Fruit fly (Drosophila melanogaster): Measurements from ENCODE around the gene Srrm1.

Gene Srrm1

DNA sequence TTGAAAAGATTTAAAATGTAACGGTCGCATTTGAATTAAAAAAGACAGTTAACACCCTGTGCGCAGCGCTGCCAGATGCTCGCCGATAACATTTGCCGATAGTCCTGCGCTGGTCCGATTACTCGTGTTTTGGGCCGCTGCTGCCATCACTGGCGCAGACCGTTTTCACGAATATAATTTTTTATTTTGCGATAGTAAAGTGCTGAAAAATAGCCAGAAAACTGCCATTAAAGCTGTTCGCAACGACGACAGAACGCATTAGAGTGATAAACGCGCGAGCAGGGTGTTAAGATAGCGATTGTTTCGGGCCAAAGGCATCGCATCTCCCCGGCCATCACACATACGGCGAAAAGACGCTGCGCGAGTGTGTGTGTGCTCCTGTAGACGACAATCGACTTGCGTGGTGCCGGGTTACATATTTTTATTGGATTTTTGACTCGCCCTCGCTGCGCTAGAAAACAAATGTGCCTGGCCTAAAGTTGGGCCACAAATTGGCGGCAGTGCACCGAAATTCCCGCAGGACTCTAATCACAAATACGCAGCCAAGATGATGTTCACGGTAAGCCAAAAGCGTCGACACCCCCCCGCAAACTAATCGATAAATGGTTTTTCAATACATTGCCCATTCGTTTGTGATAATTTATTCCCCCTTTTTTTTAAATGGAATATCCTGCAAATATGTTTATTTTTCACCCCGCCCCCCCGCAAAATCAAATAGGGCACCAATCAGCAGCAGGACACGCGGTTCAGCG lies at the start of gene Srrm1 (continued):
- TF ChIP-seq wek (GFP tag; optimal IDR thresholded peaks at IDR 0.05) (no peak), Hr39 (optimal IDR thresholded peaks at IDR 0.05) (no peak), CG34376 (GFP tag; optimal IDR thresholded peaks at IDR 0.05) (no peak), pan (optimal IDR thresholded peaks at IDR 0.05) (no peak), pan (GFP tag; optimal IDR thresholded peaks at IDR 0.05 in 1 of 2, IDR thresholded peaks at IDR 0.05 in 1 of 2) (no peak), Fer3 (tag; optimal IDR thresholded peaks at IDR 0.05) (no peak), unpg (GFP tag; optimal IDR thresholded peaks at IDR 0.05) (no peak), bab2 (GFP tag; optimal IDR thresholded peaks at IDR 0.05) (peak; percentile 28), gro (GFP tag; optimal IDR thresholded peaks at IDR 0.05) (peak; percentile 52), Mrtf (GFP tag; IDR thresholded peaks at IDR 0.05) (no peak), CG6654 (GFP tag; optimal IDR thresholded peaks at IDR 0.05) (no peak), HLH3B (GFP tag; IDR thresholded peaks at IDR 0.05) (no peak), fu2 (GFP tag; optimal IDR thresholded peaks at IDR 0.05) (peak; percentile 30), hbn (GFP tag; IDR thresholded peaks at IDR 0.05; ENCODE audit: partially characterized antibody) (peak; percentile 87), CG8944 (GFP tag; optimal IDR thresholded peaks at IDR 0.05) (peak; percentile 34), CG17912 (GFP tag; optimal IDR thresholded peaks at IDR 0.05) (no peak), gcm2 (GFP tag; optimal IDR thresholded peaks at IDR 0.05) (peak; percentile 25), inv (GFP tag; IDR thresholded peaks at IDR 0.05; ENCODE audit: partially characterized antibody) (peak; percentile 92), amos (GFP tag; IDR thresholded peaks at IDR 0.05; ENCODE audit: partially characterized antibody) (peak; percentile 97), wor (GFP tag; IDR thresholded peaks at IDR 0.05) (no peak), CG7963 (GFP tag; IDR thresholded peaks at IDR 0.05; ENCODE audit: partially characterized antibody) (peak; percentile 86), lbe (GFP tag; optimal IDR thresholded peaks at IDR 0.05) (peak; percentile 30), CG2199 (GFP tag; IDR thresholded peaks at IDR 0.05) (no peak), slp2 (GFP tag; optimal IDR thresholded peaks at IDR 0.05) (peak; percentile 6), NFAT (GFP tag; IDR thresholded peaks at IDR 0.05) (peak; percentile 41; the same call in 1 of the 2 replicates), Poxn (GFP tag; IDR thresholded peaks at IDR 0.05) (no peak), CG2120 (GFP tag; optimal IDR thresholded peaks at IDR 0.05) (peak; percentile 61), CG17186 (GFP tag; optimal IDR thresholded peaks at IDR 0.05) (peak; percentile 85), CG6175 (GFP tag; IDR thresholded peaks at IDR 0.05) (no peak), stc (GFP tag; IDR thresholded peaks at IDR 0.05) (no peak), Neu2 (GFP tag; optimal IDR thresholded peaks at IDR 0.05; ENCODE audit: borderline replicate concordance) (peak; percentile 33), Stat92E (GFP tag; optimal IDR thresholded peaks at IDR 0.05) (no peak), psq (GFP tag; optimal IDR thresholded peaks at IDR 0.05) (no peak), slbo (GFP tag; IDR thresholded peaks at IDR 0.05) (peak; percentile 59; the same call in 1 of the 2 replicates), CG4730 (GFP tag; IDR thresholded peaks at IDR 0.05) (no peak), CG16813 (GFP tag; IDR thresholded peaks at IDR 0.05; ENCODE audit: partially characterized antibody) (peak; percentile 93), Oaz (GFP tag; IDR thresholded peaks at IDR 0.05) (no peak), br (optimal IDR thresholded peaks at IDR 0.05) (no peak), Nf-YC (tag; optimal IDR thresholded peaks at IDR 0.05) (peak; percentile 25), Nf-YA (GFP tag; IDR thresholded peaks at IDR 0.05) (no peak), B-H1 (GFP tag; IDR thresholded peaks at IDR 0.05) (0 out of 3 replicates have a peak, but pooled peaks have one; percentile 23), CG10979 (tag; optimal IDR thresholded peaks at IDR 0.05) (no peak), CG7839 (tag; optimal IDR thresholded peaks at IDR 0.05) (peak; percentile 7), CG3281 (GFP tag; optimal IDR thresholded peaks at IDR 0.05) (no peak), CG13775 (GFP tag; optimal IDR thresholded peaks at IDR 0.05) (no peak), exex (tag; optimal IDR thresholded peaks at IDR 0.05) (no peak), Asciz (GFP tag; optimal IDR thresholded peaks at IDR 0.05) (no peak), CG4707 (GFP tag; optimal IDR thresholded peaks at IDR 0.05) (no peak), CG6854 (GFP tag; optimal IDR thresholded peaks at IDR 0.05) (no peak), hth (optimal IDR thresholded peaks at IDR 0.05) (no peak), CkIIα-i1 (GFP tag; IDR thresholded peaks at IDR 0.05) (no peak)
